Worm (Caenorhabditis elegans): Measurements from ENCODE around the gene M01F1.4.
A peak's percentile ranks its signal among the peaks of the same experiment; 100 is the strongest.

The M01F1.4 gene

ce11 chrIII:3509908-3510307 lies at the start of gene M01F1.4, which contains the start of gene mrpl-35:
TSS of gene M01F1.4 (minus strand) at chrIII:3510033.
TSS of gene mrpl-35 (plus strand) at chrIII:3510237.
- peak; percentile 82 for TF ChIP-seq W03F9.2 (tag; optimal IDR thresholded peaks at IDR 0.05)
- TF ChIP-seq him-1 (tag; optimal IDR thresholded peaks at IDR 0.05): no peak

DNA sequence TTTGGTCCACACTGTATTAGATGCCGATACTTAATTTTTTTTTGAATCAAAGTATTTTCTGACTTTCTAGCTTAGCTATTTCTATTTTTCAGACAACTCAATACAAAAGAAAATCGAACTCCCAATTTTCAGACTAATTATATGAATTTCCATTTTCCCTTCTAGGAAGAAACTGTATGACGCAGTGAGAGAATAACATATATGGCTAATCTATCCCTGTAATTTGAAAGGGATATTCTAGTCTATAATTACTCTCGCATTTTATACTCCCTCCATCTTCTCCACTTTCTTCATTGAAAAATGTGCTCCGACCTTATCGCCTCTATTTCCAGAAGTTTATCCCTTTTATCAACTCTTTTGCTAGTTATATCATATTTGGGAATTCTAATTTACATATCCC lies 43.5 kb upstream of the M01F1.4 start, which contains the start of gene C54C6.4:
C54C6.4 (plus strand) TSS at position 301 of the 400 bp plus-strand sequence.
- TF ChIP-seq W03F9.2 (tag; optimal IDR thresholded peaks at IDR 0.05): no peak
- no peak for TF ChIP-seq him-1 (tag; optimal IDR thresholded peaks at IDR 0.05)
- no peak for TF ChIP-seq dao-5 (tag; optimal IDR thresholded peaks at IDR 0.05)

- TF ChIP-seq W03F9.2 (tag; optimal IDR thresholded peaks at IDR 0.05) (no peak), dao-5 (tag; optimal IDR thresholded peaks at IDR 0.05) (no peak), him-1 (tag; optimal IDR thresholded peaks at IDR 0.05) (no peak)
Observed at ce11 chrIII:3550364-3550763, 40.5 kb upstream of the M01F1.4 start.

DNA sequence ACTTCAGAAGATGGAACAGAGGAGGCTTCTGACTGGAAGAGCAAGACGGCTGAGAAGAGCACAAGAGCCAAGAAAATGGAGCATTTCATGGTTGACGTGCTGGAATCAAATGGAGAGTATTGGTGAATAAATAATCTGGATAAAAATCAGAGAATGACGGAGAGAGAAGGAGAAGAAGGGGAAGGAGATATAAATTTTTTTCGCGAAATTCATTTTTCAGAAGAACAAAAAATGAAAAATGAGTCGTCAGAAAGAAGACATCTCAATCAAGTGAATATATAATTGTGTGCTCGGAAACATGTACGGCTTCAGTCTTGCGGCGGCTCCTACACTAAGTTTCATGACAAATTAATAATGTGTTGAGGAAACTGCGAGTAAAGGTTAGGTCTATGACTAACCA lies 39.9 kb upstream of the M01F1.4 start, which contains the start of gene C54C6.5:
C54C6.5 (minus strand) TSS at position 101 of the 400 bp plus-strand sequence.
- no peak for TF ChIP-seq him-1 (tag; optimal IDR thresholded peaks at IDR 0.05)
- TF ChIP-seq dao-5 (tag; optimal IDR thresholded peaks at IDR 0.05): no peak
- TF ChIP-seq W03F9.2 (tag; optimal IDR thresholded peaks at IDR 0.05): no peak

ce11 chrIII:3548017-3548416 lies 38.2 kb upstream of the M01F1.4 start, which contains the start of gene C54C6.11:
TSS of gene C54C6.11 (plus strand) at chrIII:3548317.
- no peak for TF ChIP-seq dao-5 (tag; optimal IDR thresholded peaks at IDR 0.05)
- no peak for TF ChIP-seq him-1 (tag; optimal IDR thresholded peaks at IDR 0.05)
- no peak for TF ChIP-seq W03F9.2 (tag; optimal IDR thresholded peaks at IDR 0.05)

DNA sequence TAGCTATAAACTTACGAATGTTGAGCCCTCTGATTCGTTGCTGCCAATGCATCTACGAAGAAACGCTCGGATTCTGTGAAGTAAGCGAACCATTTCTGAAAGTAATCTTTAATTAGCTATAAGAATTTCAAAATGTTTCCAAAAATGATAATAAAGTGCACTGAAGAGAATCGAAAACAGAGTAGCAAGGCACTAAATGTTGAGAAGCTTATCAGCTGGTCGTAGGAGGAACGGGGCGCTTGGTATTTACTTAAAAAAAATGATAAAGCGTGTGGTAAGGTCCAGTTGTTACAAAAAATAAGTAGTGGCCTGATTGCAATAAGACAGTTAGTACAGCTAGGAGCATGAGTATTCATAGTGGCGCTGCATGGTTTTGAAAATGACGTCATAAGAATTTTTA lies 36.5 kb upstream of the M01F1.4 start, which contains the start of gene C54C6.7:
C54C6.7 (minus strand) TSS at position 101 of the 400 bp plus-strand sequence.
- no peak for TF ChIP-seq him-1 (tag; optimal IDR thresholded peaks at IDR 0.05)
- no peak for TF ChIP-seq dao-5 (tag; optimal IDR thresholded peaks at IDR 0.05)
- TF ChIP-seq W03F9.2 (tag; optimal IDR thresholded peaks at IDR 0.05): no peak

- TF ChIP-seq W03F9.2 (tag; optimal IDR thresholded peaks at IDR 0.05) (no peak), him-1 (tag; optimal IDR thresholded peaks at IDR 0.05) (no peak), dao-5 (tag; optimal IDR thresholded peaks at IDR 0.05) (no peak)
Observed at ce11 chrIII:3543071-3543470, 33.2 kb upstream of the M01F1.4 start.

ce11 chrIII:3542105-3542504 lies 32.3 kb upstream of the M01F1.4 start:
- no peak for TF ChIP-seq dao-5 (tag; optimal IDR thresholded peaks at IDR 0.05)
- no peak for TF ChIP-seq W03F9.2 (tag; optimal IDR thresholded peaks at IDR 0.05)
- peak; percentile 9 for TF ChIP-seq him-1 (tag; optimal IDR thresholded peaks at IDR 0.05)

DNA sequence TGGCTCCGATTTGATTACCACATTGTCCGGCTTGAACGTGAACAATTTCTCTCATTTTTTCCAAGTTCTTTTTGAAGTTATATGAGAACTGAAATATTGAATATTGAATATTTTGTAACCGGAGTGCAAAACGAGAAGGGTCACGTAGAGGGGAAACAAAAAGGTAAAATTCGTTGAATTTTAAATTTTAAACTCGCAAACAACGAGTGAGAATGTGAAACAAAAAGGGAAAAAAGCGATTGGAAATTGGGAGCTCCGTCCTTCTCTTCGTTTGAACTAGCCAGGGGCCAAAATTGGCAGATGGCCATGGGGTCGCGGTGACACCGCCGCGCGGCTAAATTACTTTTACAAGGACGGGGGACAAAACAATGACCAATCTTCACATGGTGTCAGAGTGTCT lies 31.7 kb upstream of the M01F1.4 start, which contains the start of gene ben-1:
ben-1 (minus strand) TSS at position 101 of the 400 bp plus-strand sequence.
- no peak for TF ChIP-seq W03F9.2 (tag; optimal IDR thresholded peaks at IDR 0.05)
- no peak for TF ChIP-seq him-1 (tag; optimal IDR thresholded peaks at IDR 0.05)
- no peak for TF ChIP-seq dao-5 (tag; optimal IDR thresholded peaks at IDR 0.05)

DNA sequence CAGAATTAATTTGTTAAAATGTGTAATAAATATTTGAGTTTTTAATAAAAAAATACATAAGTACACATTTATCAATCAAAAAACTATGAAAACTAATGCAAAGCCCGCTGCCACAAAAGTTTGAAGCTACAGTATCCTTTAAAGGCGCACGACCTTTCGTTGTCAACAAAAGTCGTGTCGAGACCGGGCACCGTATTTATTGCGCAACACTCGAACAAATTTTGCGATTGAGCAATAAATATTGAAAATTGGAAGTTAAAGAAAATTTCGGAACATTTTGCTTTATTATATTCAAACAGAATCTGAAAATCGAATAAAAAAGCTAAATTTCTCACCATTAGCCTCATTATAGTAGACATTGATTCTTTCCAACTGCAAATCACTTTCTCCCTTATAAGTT lies 31.3 kb upstream of the M01F1.4 start:
- TF ChIP-seq W03F9.2 (tag; optimal IDR thresholded peaks at IDR 0.05): no peak
- no peak for TF ChIP-seq him-1 (tag; optimal IDR thresholded peaks at IDR 0.05)
- TF ChIP-seq dao-5 (tag; optimal IDR thresholded peaks at IDR 0.05): no peak

- TF ChIP-seq him-1 (tag; optimal IDR thresholded peaks at IDR 0.05) (no peak), W03F9.2 (tag; optimal IDR thresholded peaks at IDR 0.05) (peak; percentile 76)
Observed at ce11 chrIII:3540424-3540823, 30.6 kb upstream of the M01F1.4 start.

ce11 chrIII:3539499-3539898 lies 29.7 kb upstream of the M01F1.4 start:
- no peak for TF ChIP-seq W03F9.2 (tag; optimal IDR thresholded peaks at IDR 0.05)
- no peak for TF ChIP-seq him-1 (tag; optimal IDR thresholded peaks at IDR 0.05)
- no peak for TF ChIP-seq dao-5 (tag; optimal IDR thresholded peaks at IDR 0.05)

ce11 chrIII:3537401-3537800 lies 27.6 kb upstream of the M01F1.4 start, which contains the start of gene cfap-20:
TSS of gene cfap-20 (minus strand) at chrIII:3537501.
- no peak for TF ChIP-seq him-1 (tag; optimal IDR thresholded peaks at IDR 0.05)
- no peak for TF ChIP-seq W03F9.2 (tag; optimal IDR thresholded peaks at IDR 0.05)

- no peak for TF ChIP-seq dao-5 (tag; optimal IDR thresholded peaks at IDR 0.05)
- no peak for TF ChIP-seq W03F9.2 (tag; optimal IDR thresholded peaks at IDR 0.05)
- TF ChIP-seq him-1 (tag; optimal IDR thresholded peaks at IDR 0.05): no peak
Observed at ce11 chrIII:3534185-3534584, 24.4 kb upstream of the M01F1.4 start.

ce11 chrIII:3532035-3532434 lies 22.2 kb upstream of the M01F1.4 start:
- TF ChIP-seq him-1 (tag; optimal IDR thresholded peaks at IDR 0.05): peak; percentile 35
- TF ChIP-seq W03F9.2 (tag; optimal IDR thresholded peaks at IDR 0.05): no peak

Data from whole organism, L4/young adult.